Fruit fly (Drosophila melanogaster) whole organism, embryonic: ENCODE data around the gene CG13403.
A peak's percentile ranks its signal among the peaks of the same experiment; 100 is the strongest.

Experiments
- Blimp-1 ChIP-seq: fragments of 200-800 bp; sonication (Bioruptor generic); optimal IDR thresholded peaks from 3 replicates; lab custom pipeline; 2018; ENCODE audit warnings: missing biosample characterization, missing genetic modification characterization, mild to moderate bottlenecking, moderate library complexity, missing genetic modification reagents
- CG13424 ChIP-seq: fragments of 200-800 bp; sonication (Bioruptor generic); optimal IDR thresholded peaks from 2 replicates; lab custom pipeline; 2019; ENCODE audit warnings: missing biosample characterization, mild to moderate bottlenecking, missing genetic modification characterization, moderate library complexity
- CG4360 ChIP-seq: fragments of 200-800 bp; sonication (Bioruptor generic); IDR thresholded peaks from 2 replicates; pipeline ENCODE4 v1.3.6; 2022; ENCODE audit warnings: missing biosample characterization, missing genetic modification characterization
- CG6254 ChIP-seq: fragments of 200-800 bp; sonication (Bioruptor generic); optimal IDR thresholded peaks from 3 replicates; lab custom pipeline; 2017; ENCODE audit warnings: mild to moderate bottlenecking, missing biosample characterization, missing genetic modification reagents, missing genetic modification characterization
- Dll ChIP-seq: fragments of 200-800 bp; sonication (Bioruptor generic); IDR thresholded peaks from 4 replicates; pipeline ENCODE4 v1.3.6; 2022; ENCODE audit warnings: missing biosample characterization, missing genetic modification characterization; ENCODE audit not compliant: partially characterized antibody
- H15 ChIP-seq: fragments of 200-800 bp; sonication (Bioruptor generic); IDR thresholded peaks from 3 replicates; pipeline ENCODE4 v1.3.6; 2022; ENCODE audit warnings: missing biosample characterization, missing genetic modification characterization
- tgo ChIP-seq: fragments of 200-800 bp; sonication (Bioruptor generic); IDR thresholded peaks from 3 replicates; pipeline ENCODE4 v1.3.6; 2022; ENCODE audit warnings: missing biosample characterization, missing genetic modification characterization
- unpg ChIP-seq: fragments of 200-800 bp; sonication (Bioruptor generic); optimal IDR thresholded peaks from 3 replicates; lab custom pipeline; 2018; ENCODE audit warnings: missing biosample characterization, mild to moderate bottlenecking, missing genetic modification characterization, moderate library complexity

- TF ChIP-seq Blimp-1 (GFP tag; lab: Kevin White, UChicago) (no peak), Dll (GFP tag; lab: Robert Waterston, UW) (peak; percentile 97), unpg (GFP tag; lab: Kevin White, UChicago) (no peak), tgo (peak; percentile 17; the same call in 1 of the 3 replicates), CG13424 (tag; lab: Kevin White, UChicago) (peak; percentile 63), H15 (GFP tag; lab: Robert Waterston, UW) (no peak), CG6254 (no peak), CG4360 (GFP tag; lab: Robert Waterston, UW) (peak; percentile 86)
These were observed 42.1 kb upstream of the CG13403 start, which contains the start of gene CG42271 for dm6 chrX:14233843-14234337.
